Fruit fly (Drosophila melanogaster) whole organism, prepupa: ENCODE results near the gene ppk5.
A peak's percentile ranks its signal among the peaks of the same experiment; 100 is the strongest.

ENCODE experiments used
- CG15336 ChIP-seq: fragments of 200-800 bp; sonication (Bioruptor generic); IDR thresholded peaks from 2 replicates; pipeline ENCODE4 v1.3.6; 2022; ENCODE audit warnings: missing biosample characterization, missing genetic modification characterization
- CG6792 ChIP-seq: fragments of 200-800 bp; sonication (Bioruptor generic); optimal IDR thresholded peaks from 3 replicates; lab custom pipeline; 2016; ENCODE audit warnings: missing biosample characterization, missing genetic modification characterization
- fd85E ChIP-seq: fragments of 200-800 bp; sonication (Bioruptor generic); optimal IDR thresholded peaks from 3 replicates; lab custom pipeline; 2016; ENCODE audit warnings: missing biosample characterization, missing genetic modification characterization
- ss ChIP-seq, 2 experiments: fragments of 200-800 bp; sonication (Bioruptor generic); optimal IDR thresholded peaks; 2 replicates in 1 of 2; 3 replicates in 1 of 2; lab custom pipeline; 2017 to 2018; ENCODE audit warnings: mild to moderate bottlenecking in 2 of 2, missing biosample characterization in 2 of 2, missing genetic modification characterization in 2 of 2, moderate library complexity in 1 of 2

DNA sequence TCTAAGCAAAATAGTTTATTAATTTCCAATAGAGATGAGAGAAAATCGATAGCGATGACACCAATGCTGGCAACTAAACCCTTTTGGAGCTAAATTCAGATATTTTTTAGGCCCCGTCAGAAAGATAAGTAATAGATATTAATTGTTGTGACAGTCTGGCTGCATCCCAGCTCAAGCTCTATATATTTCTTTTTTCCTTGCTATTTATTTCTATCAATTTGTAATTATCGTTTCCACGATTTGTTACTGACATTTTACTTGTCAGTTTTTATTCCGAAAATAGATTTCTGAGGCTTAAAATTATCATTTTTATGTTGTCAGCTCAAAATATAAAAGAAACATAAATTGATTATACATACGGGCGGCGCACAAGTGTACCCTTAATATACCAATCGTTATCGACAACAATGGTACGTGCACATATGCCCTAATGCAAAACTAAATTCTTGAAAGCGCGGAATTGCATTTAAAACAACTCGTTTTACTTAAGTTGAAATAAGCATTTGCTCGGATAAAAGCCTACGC lies 34.5 kb downstream of the ppk5 start, which contains the start of the genes CRIF and SMC5:
- TF ChIP-seq ss (GFP tag; optimal IDR thresholded peaks at IDR 0.05; lab: Kevin White, UChicago), result no peak
- no peak for TF ChIP-seq fd85E (GFP tag; lab: Kevin White, UChicago)
- 0 out of 2 replicates have a peak, but pooled peaks have one; percentile 16 for TF ChIP-seq CG15336 (GFP tag; lab: Robert Waterston, UW)
- no peak for TF ChIP-seq CG6792 (GFP tag; lab: Kevin White, UChicago)
